Fruit fly (Drosophila melanogaster) whole organism, prepupa: ENCODE measurements around the gene laf.

Source experiments
- CG10669 ChIP-seq: fragments of 200-800 bp; sonication (Bioruptor generic); optimal IDR thresholded peaks from 3 replicates; lab custom pipeline; 2018; ENCODE audit warnings: missing biosample characterization, mild to moderate bottlenecking, missing genetic modification characterization, moderate library complexity
- CG11294 ChIP-seq: fragments of 200-800 bp; sonication (Bioruptor generic); IDR thresholded peaks from 2 replicates; pipeline ENCODE4 v1.3.6; 2022; ENCODE audit warnings: missing biosample characterization, missing genetic modification characterization
- CG11902 ChIP-seq: fragments of 200-800 bp; sonication (Bioruptor generic); optimal IDR thresholded peaks from 3 replicates; lab custom pipeline; 2016; ENCODE audit warnings: missing biosample characterization, missing genetic modification characterization
- CG15336 ChIP-seq: fragments of 200-800 bp; sonication (Bioruptor generic); IDR thresholded peaks from 2 replicates; pipeline ENCODE4 v1.3.6; 2022; ENCODE audit warnings: missing biosample characterization, missing genetic modification characterization
- CG1621 ChIP-seq: fragments of 200-800 bp; sonication (Bioruptor generic); optimal IDR thresholded peaks from 3 replicates; lab custom pipeline; 2018; ENCODE audit warnings: missing biosample characterization, mild to moderate bottlenecking, missing genetic modification characterization
- CG16779 ChIP-seq: fragments of 200-800 bp; sonication (Bioruptor generic); optimal IDR thresholded peaks from 3 replicates; lab custom pipeline; 2017; ENCODE audit warnings: missing biosample characterization, mild to moderate bottlenecking, missing genetic modification characterization
- CG3032 ChIP-seq: fragments of 200-800 bp; optimal IDR thresholded peaks from 2 replicates; lab custom pipeline; 2019; ENCODE audit warnings: missing biosample characterization, mild to moderate bottlenecking, missing genetic modification characterization, moderate library complexity
- CG31627 ChIP-seq: fragments of 200-800 bp; sonication (Bioruptor generic); optimal IDR thresholded peaks from 3 replicates; lab custom pipeline; 2016; ENCODE audit warnings: missing biosample characterization, missing genetic modification characterization
- CG32006 ChIP-seq: fragments of 200-800 bp; sonication (Bioruptor generic); optimal IDR thresholded peaks from 3 replicates; lab custom pipeline; 2017; ENCODE audit warnings: missing biosample characterization, mild to moderate bottlenecking, missing genetic modification characterization
- CG3919 ChIP-seq: fragments of 200-800 bp; sonication (Bioruptor generic); optimal IDR thresholded peaks from 3 replicates; lab custom pipeline; 2016; ENCODE audit warnings: missing biosample characterization, missing genetic modification characterization
- CG6163 ChIP-seq: fragments of 200-800 bp; sonication (Bioruptor generic); IDR thresholded peaks from 3 replicates; pipeline ENCODE4 v1.3.6; 2022; ENCODE audit warnings: missing biosample characterization, missing genetic modification characterization
- CG7368 ChIP-seq: fragments of 200-800 bp; sonication (Bioruptor generic); optimal IDR thresholded peaks from 3 replicates; lab custom pipeline; 2016; ENCODE audit warnings: missing biosample characterization, missing genetic modification characterization
- CG8119 ChIP-seq: fragments of 200-800 bp; sonication (Bioruptor generic); IDR thresholded peaks from 3 replicates; pipeline ENCODE4 v1.3.6; 2022; ENCODE audit warnings: missing biosample characterization, missing genetic modification characterization
- CG8319 ChIP-seq: fragments of 200-800 bp; sonication (Bioruptor generic); optimal IDR thresholded peaks from 3 replicates; lab custom pipeline; 2016; ENCODE audit warnings: missing biosample characterization, missing genetic modification characterization
- CG9139 ChIP-seq: fragments of 200-800 bp; sonication (Bioruptor generic); optimal IDR thresholded peaks from 3 replicates; lab custom pipeline; 2017; ENCODE audit warnings: missing biosample characterization, mild to moderate bottlenecking, missing genetic modification characterization
- Eip78C ChIP-seq: fragments of 200-800 bp; sonication (Bioruptor generic); peaks from one replicate; lab custom pipeline; 2016; ENCODE audit warnings: missing biosample characterization, missing genetic modification characterization
- Eip93F ChIP-seq: fragments of 200-800 bp; sonication (Bioruptor generic); optimal IDR thresholded peaks from 2 replicates; lab custom pipeline; 2016; ENCODE audit warnings: missing biosample characterization, mild to moderate bottlenecking, missing genetic modification characterization
- Ets21C ChIP-seq: fragments of 200-800 bp; sonication (Bioruptor generic); optimal IDR thresholded peaks from 3 replicates; lab custom pipeline; 2016; ENCODE audit warnings: missing biosample characterization, missing genetic modification characterization
- Ets96B ChIP-seq: fragments of 200-800 bp; optimal IDR thresholded peaks from 2 replicates; lab custom pipeline; 2019; ENCODE audit warnings: missing biosample characterization, mild to moderate bottlenecking, missing genetic modification characterization, moderate library complexity
- Hr38 ChIP-seq: sonication (Bioruptor generic); optimal IDR thresholded peaks from 2 replicates; lab custom pipeline; 2016; ENCODE audit warnings: missing biosample characterization, missing genetic modification characterization
- Hr39 ChIP-seq: fragments of 200-800 bp; sonication (Bioruptor generic); optimal IDR thresholded peaks from 2 replicates; lab custom pipeline; 2016; ENCODE audit warnings: missing biosample characterization, missing genetic modification characterization
- Hr4 ChIP-seq: fragments of 200-800 bp; sonication (Bioruptor generic); optimal IDR thresholded peaks from 3 replicates; lab custom pipeline; 2016; ENCODE audit warnings: missing biosample characterization, missing genetic modification characterization
- Met ChIP-seq: fragments of 200-800 bp; sonication (Bioruptor generic); optimal IDR thresholded peaks from 3 replicates; lab custom pipeline; 2016; ENCODE audit warnings: missing biosample characterization, missing genetic modification characterization
- OdsH ChIP-seq: fragments of 200-800 bp; sonication (Bioruptor generic); optimal IDR thresholded peaks from 3 replicates; lab custom pipeline; 2016; ENCODE audit warnings: missing biosample characterization, missing genetic modification characterization
- Sox15 ChIP-seq: fragments of 200-800 bp; sonication (Bioruptor generic); optimal IDR thresholded peaks from 3 replicates; lab custom pipeline; 2016; ENCODE audit warnings: missing biosample characterization, missing genetic modification characterization
- achi ChIP-seq: fragments of 200-800 bp; sonication (Bioruptor generic); optimal IDR thresholded peaks from 3 replicates; lab custom pipeline; 2016; ENCODE audit warnings: missing biosample characterization, missing genetic modification characterization
- acj6 ChIP-seq: fragments of 200-800 bp; sonication (Bioruptor generic); optimal IDR thresholded peaks from 3 replicates; lab custom pipeline; 2016; ENCODE audit warnings: missing biosample characterization, missing genetic modification characterization
- dac ChIP-seq: fragments of 200-800 bp; sonication (Bioruptor generic); optimal IDR thresholded peaks from 2 replicates; lab custom pipeline; 2017; ENCODE audit warnings: missing biosample characterization, mild to moderate bottlenecking, missing genetic modification characterization
- eg ChIP-seq: fragments of 200-800 bp; sonication (Bioruptor generic); IDR thresholded peaks from 3 replicates; pipeline ENCODE4 v1.3.6; 2022; ENCODE audit warnings: missing biosample characterization, missing genetic modification characterization
- esn ChIP-seq: fragments of 200-800 bp; sonication (Bioruptor generic); optimal IDR thresholded peaks from 2 replicates; lab custom pipeline; 2016; ENCODE audit warnings: missing biosample characterization, mild to moderate bottlenecking, missing genetic modification characterization, moderate library complexity
- fd59A ChIP-seq: fragments of 200-800 bp; sonication (Bioruptor generic); optimal IDR thresholded peaks from 2 replicates; lab custom pipeline; 2017; ENCODE audit warnings: missing biosample characterization, mild to moderate bottlenecking, missing genetic modification characterization, missing genetic modification reagents
- fd85E ChIP-seq: fragments of 200-800 bp; sonication (Bioruptor generic); optimal IDR thresholded peaks from 3 replicates; lab custom pipeline; 2016; ENCODE audit warnings: missing biosample characterization, missing genetic modification characterization
- fkh ChIP-seq: fragments of 200-800 bp; sonication (Bioruptor generic); optimal IDR thresholded peaks from 3 replicates; lab custom pipeline; 2017; ENCODE audit warnings: missing biosample characterization, mild to moderate bottlenecking, missing genetic modification characterization, moderate library complexity
- net ChIP-seq: fragments of 200-800 bp; sonication (Bioruptor generic); optimal IDR thresholded peaks from 3 replicates; lab custom pipeline; 2016; ENCODE audit warnings: missing biosample characterization, missing genetic modification characterization
- pdm3 ChIP-seq: fragments of 200-800 bp; sonication (Bioruptor generic); optimal IDR thresholded peaks from 3 replicates; lab custom pipeline; 2016; ENCODE audit warnings: missing biosample characterization, missing genetic modification characterization
- salr ChIP-seq, 2 experiments: fragments of 200-800 bp; sonication (Bioruptor generic); optimal IDR thresholded peaks; 3 replicates each; lab custom pipeline; 2016 to 2018; ENCODE audit warnings: missing biosample characterization in 2 of 2, missing genetic modification characterization in 2 of 2, mild to moderate bottlenecking in 1 of 2
- ss ChIP-seq, 2 experiments: fragments of 200-800 bp; sonication (Bioruptor generic); optimal IDR thresholded peaks; 2 replicates in 1 of 2; 3 replicates in 1 of 2; lab custom pipeline; 2017 to 2018; ENCODE audit warnings: mild to moderate bottlenecking in 2 of 2, missing biosample characterization in 2 of 2, missing genetic modification characterization in 2 of 2, moderate library complexity in 1 of 2
- svp ChIP-seq: fragments of 200-800 bp; sonication (Bioruptor generic); peaks from one replicate; lab custom pipeline; 2016; ENCODE audit warnings: missing biosample characterization, missing genetic modification characterization
- vri ChIP-seq: fragments of 200-800 bp; sonication (Bioruptor generic); optimal IDR thresholded peaks from 3 replicates; lab custom pipeline; 2016; ENCODE audit warnings: missing biosample characterization, mild to moderate bottlenecking, missing genetic modification characterization

laf gene

dm6 chr3R:4901189-4901588, 22.9 kb upstream of the laf start:
- TF ChIP-seq CG15336 (GFP tag; lab: Robert Waterston, UW) (no peak), Sox15 (GFP tag; lab: Kevin White, UChicago) (no peak), Ets96B (tag; lab: Kevin White, UChicago) (no peak), pdm3 (GFP tag; lab: Kevin White, UChicago) (no peak), salr (GFP tag; optimal IDR thresholded peaks at IDR 0.05; lab: Kevin White, UChicago) (no peak), fd59A (no peak), eg (GFP tag; lab: Robert Waterston, UW) (no peak)
- TF ChIP-seq, all 60 proteins: peak for 0

- TF ChIP-seq esn (GFP tag; lab: Kevin White, UChicago) (no peak), achi (no peak), OdsH (GFP tag; lab: Kevin White, UChicago) (no peak), CG1621 (tag; lab: Kevin White, UChicago) (no peak), CG16779 (tag; lab: Kevin White, UChicago) (no peak), Sox15 (GFP tag; lab: Kevin White, UChicago) (no peak)
- TF ChIP-seq, all 60 proteins: peak for 0
These were observed 22.1 kb upstream of the laf start for dm6 chr3R:4900435-4900834.

- TF ChIP-seq dac (no peak), fkh (GFP tag; lab: Kevin White, UChicago) (no peak), CG6163 (no peak), Eip78C (GFP tag; lab: Kevin White, UChicago) (peak; percentile 64), Hr38 (GFP tag; lab: Kevin White, UChicago) (no peak), fd59A (no peak), CG32006 (GFP tag; lab: Kevin White, UChicago) (no peak), fd85E (GFP tag; lab: Kevin White, UChicago) (no peak), CG9139 (GFP tag; lab: Kevin White, UChicago) (no peak), Hr4 (GFP tag; lab: Kevin White, UChicago) (no peak), CG3032 (tag; lab: Kevin White, UChicago) (no peak), CG7368 (GFP tag; lab: Kevin White, UChicago) (peak; percentile 20), CG31627 (no peak), acj6 (no peak), CG3919 (peak; percentile 1), CG10669 (GFP tag; lab: Kevin White, UChicago) (no peak), CG11294 (GFP tag; lab: Robert Waterston, UW) (no peak), ss (GFP tag; optimal IDR thresholded peaks at IDR 0.05; lab: Kevin White, UChicago) (no peak), CG11902 (no peak), vri (GFP tag; lab: Kevin White, UChicago) (no peak), net (GFP tag; lab: Kevin White, UChicago) (no peak), Eip93F (GFP tag; lab: Kevin White, UChicago) (no peak), OdsH (GFP tag; lab: Kevin White, UChicago) (peak; percentile 8), Hr39 (GFP tag; lab: Kevin White, UChicago) (no peak), Sox15 (GFP tag; lab: Kevin White, UChicago) (no peak), CG15336 (GFP tag; lab: Robert Waterston, UW) (no peak), svp (GFP tag; lab: Kevin White, UChicago) (peak; percentile 52), Ets21C (no peak), Met (GFP tag; lab: Kevin White, UChicago) (peak; percentile 6), CG1621 (tag; lab: Kevin White, UChicago) (no peak), esn (GFP tag; lab: Kevin White, UChicago) (peak; percentile 25), Ets96B (tag; lab: Kevin White, UChicago) (peak; percentile 1), CG8319 (no peak), CG8119 (GFP tag; lab: Robert Waterston, UW) (0 out of 3 replicates have a peak, but pooled peaks have one; percentile 15)
These were observed 18.6 kb upstream of the laf start for dm6 chr3R:4896946-4897345.
